Fruit fly (Drosophila melanogaster) whole organism, adult: ENCODE measurements around the gene FoxK.

Experiments
- CG33017 ChIP-seq: fragments of 200-800 bp; sonication (Bioruptor generic); optimal IDR thresholded peaks from 2 replicates; lab custom pipeline; 2018; ENCODE audit warnings: missing biosample characterization, mild to moderate bottlenecking, missing genetic modification characterization, moderate library complexity
- CG5204 ChIP-seq: fragments of 200-800 bp; sonication (Bioruptor generic); optimal IDR thresholded peaks from 2 replicates; lab custom pipeline; 2016; ENCODE audit warnings: missing biosample characterization, missing genetic modification characterization
- Mnt ChIP-seq: fragments of 200-800 bp; sonication (Bioruptor generic); optimal IDR thresholded peaks from 2 replicates; lab custom pipeline; 2016; ENCODE audit warnings: missing biosample characterization, mild to moderate bottlenecking, missing genetic modification characterization
- kay ChIP-seq: fragments of 200-800 bp; sonication (Bioruptor generic); peaks from one replicate; lab custom pipeline; 2016; ENCODE audit warnings: missing biosample characterization, missing genetic modification characterization, borderline replicate concordance
- ovo ChIP-seq: fragments of 200-800 bp; sonication (Bioruptor generic); optimal IDR thresholded peaks from 2 replicates; lab custom pipeline; 2016; ENCODE audit warnings: missing biosample characterization, missing genetic modification characterization
- toe ChIP-seq: fragments of 200-800 bp; sonication (Bioruptor generic); optimal IDR thresholded peaks from 2 replicates; lab custom pipeline; 2016; ENCODE audit warnings: missing biosample characterization, missing genetic modification characterization

dm6 chr3L:11091943-11092609 is 28.5 kb downstream of the FoxK start:
- TF ChIP-seq toe (peak; percentile 75), kay (GFP tag; lab: Kevin White, UChicago) (peak; percentile 6), Mnt (GFP tag; lab: Kevin White, UChicago) (peak; percentile 70), CG33017 (tag; lab: Kevin White, UChicago) (peak; percentile 50), CG5204 (GFP tag; lab: Kevin White, UChicago) (peak; percentile 24), ovo (GFP tag; lab: Kevin White, UChicago) (peak; percentile 7)
